Worm (Caenorhabditis elegans) whole organism, L3 larva: Measurements from ENCODE around the gene ZK1290.10.

Experiments
- R02D3.7 ChIP-seq: fragments of 150-350 bp; optimal IDR thresholded peaks from 2 replicates; lab custom pipeline; 2014; ENCODE audit warnings: missing biosample characterization, missing genetic modification characterization
- ama-1 ChIP-seq: fragments of 150-350 bp; optimal IDR thresholded peaks from 2 replicates; lab custom pipeline; 2018
- ceh-82 ChIP-seq: fragments of 150-350 bp; optimal IDR thresholded peaks from 2 replicates; lab custom pipeline; 2014; ENCODE audit warnings: missing biosample characterization, missing genetic modification characterization
- egl-27 ChIP-seq: sonication (generic microtip); optimal IDR thresholded peaks from 4 replicates; lab custom pipeline; 2017; ENCODE audit warnings: missing biosample characterization, missing genetic modification reagents, missing genetic modification characterization
- lin-15B ChIP-seq: fragments of 150-350 bp; optimal IDR thresholded peaks from 2 replicates; lab custom pipeline; 2014; ENCODE audit warnings: missing biosample characterization, missing genetic modification characterization
- lin-39 ChIP-seq: fragments of 150-350 bp; optimal IDR thresholded peaks from 2 replicates; lab custom pipeline; 2018; ENCODE audit warnings: missing biosample characterization, missing genetic modification reagents, missing genetic modification characterization
- mdl-1 ChIP-seq: fragments of 150-350 bp; optimal IDR thresholded peaks from 2 replicates; lab custom pipeline; 2014; ENCODE audit warnings: missing biosample characterization, missing genetic modification characterization
- nfya-1 ChIP-seq: sonication (generic microtip); optimal IDR thresholded peaks from 2 replicates; lab custom pipeline; 2017; ENCODE audit warnings: missing genetic modification characterization, mild to moderate bottlenecking, missing compliant biosample characterization, antibody characterized with exemption, moderate library complexity; ENCODE audit not compliant: insufficient read depth
- nhr-12 ChIP-seq: fragments of 150-350 bp; optimal IDR thresholded peaks from 2 replicates; lab custom pipeline; 2014; ENCODE audit warnings: missing biosample characterization, missing genetic modification characterization
- pqm-1 ChIP-seq: fragments of 150-350 bp; optimal IDR thresholded peaks from 2 replicates; lab custom pipeline; 2017; ENCODE audit warnings: missing biosample characterization, missing genetic modification characterization, inconsistent platforms
- tbx-2 ChIP-seq: sonication (generic microtip); optimal IDR thresholded peaks from 2 replicates; lab custom pipeline; 2016; ENCODE audit warnings: mild to moderate bottlenecking, missing genetic modification characterization, missing compliant biosample characterization
- unc-62 ChIP-seq: fragments of 150-350 bp; sonication (generic microtip); optimal IDR thresholded peaks from 4 replicates; lab custom pipeline; 2014; ENCODE audit warnings: missing biosample characterization, missing genetic modification reagents, missing genetic modification characterization
- zag-1 ChIP-seq: fragments of 150-350 bp; optimal IDR thresholded peaks from 2 replicates; lab custom pipeline; 2014; ENCODE audit warnings: missing biosample characterization, missing genetic modification characterization
- ztf-11 ChIP-seq: fragments of 150-350 bp; optimal IDR thresholded peaks from 2 replicates; lab custom pipeline; 2014; ENCODE audit warnings: missing biosample characterization, missing genetic modification characterization

- TF ChIP-seq nfya-1 (tag; lab: Kevin White, UChicago) (no peak), nhr-12 (tag; lab: Kevin White, UChicago) (no peak), zag-1 (tag; lab: Kevin White, UChicago) (no peak), lin-39 (tag; lab: Kevin White, UChicago) (no peak), egl-27 (tag; lab: Kevin White, UChicago) (no peak), mdl-1 (tag; lab: Kevin White, UChicago) (no peak), lin-15B (no peak), ceh-82 (no peak), ztf-11 (no peak), tbx-2 (no peak), ama-1 (lab: Kevin White, UChicago) (no peak), R02D3.7 (no peak), unc-62 (GFP tag; lab: Kevin White, UChicago) (no peak), pqm-1 (tag; lab: Kevin White, UChicago) (no peak)
These were observed 7.8 kb upstream of the ZK1290.10 start, which contains the start of the genes ZK1290.11 and ZK1290.1 for ce11 chrII:7561494-7561893.
